Worm (Caenorhabditis elegans) whole organism, midembryonic: ENCODE data around the gene ZK546.19.
"Not testable (repeated sequence)": the region's sequence is repeated elsewhere in the genome, so short reads cannot be mapped to it uniquely, and the experiment has no call there.

Source experiments
- T22C8.4 ChIP-seq: fragments of 200-800 bp; sonication (Bioruptor generic); IDR thresholded peaks from 2 replicates; pipeline ENCODE4 v1.3.6; 2022; ENCODE audit warnings: missing genetic modification characterization, missing compliant biosample characterization
- cog-1 ChIP-seq: sonication (generic microtip); optimal IDR thresholded peaks from 2 replicates; lab custom pipeline; 2016; ENCODE audit warnings: missing genetic modification characterization, missing compliant biosample characterization
- flt-1 ChIP-seq: fragments of 200-800 bp; sonication (Bioruptor generic); IDR thresholded peaks from 2 replicates; pipeline ENCODE4 v1.3.6; 2022; ENCODE audit warnings: missing genetic modification characterization, missing compliant biosample characterization
- klf-2 ChIP-seq: fragments of 200-800 bp; sonication (Bioruptor generic); conservative IDR thresholded peaks from 2 replicates; pipeline ENCODE4 v1.3.6; 2022; ENCODE audit warnings: missing genetic modification reagents, missing genetic modification characterization, missing compliant biosample characterization
- med-1 ChIP-seq: sonication (generic microtip); optimal IDR thresholded peaks from 2 replicates; lab custom pipeline; 2017; ENCODE audit warnings: missing genetic modification characterization, mild to moderate bottlenecking, missing compliant biosample characterization, antibody characterized with exemption, missing genetic modification reagents; ENCODE audit not compliant: insufficient read depth
- ref-1 ChIP-seq: fragments of 200-800 bp; sonication (Bioruptor generic); conservative IDR thresholded peaks from 2 replicates; pipeline ENCODE4 v1.3.6; 2022; ENCODE audit warnings: missing genetic modification reagents, missing genetic modification characterization, missing compliant biosample characterization
- tab-1 ChIP-seq: fragments of 200-800 bp; sonication (Bioruptor generic); IDR thresholded peaks from 2 replicates; pipeline ENCODE4 v1.3.6; 2022; ENCODE audit warnings: missing genetic modification characterization, missing compliant biosample characterization
- ztf-23 ChIP-seq: fragments of 200-800 bp; sonication (Bioruptor generic); IDR thresholded peaks from 2 replicates; pipeline ENCODE4 v1.3.6; 2022; ENCODE audit warnings: missing genetic modification reagents, missing genetic modification characterization, missing compliant biosample characterization
- ztf-29 ChIP-seq: fragments of 200-800 bp; sonication (Bioruptor generic); IDR thresholded peaks from 2 replicates; pipeline ENCODE4 v1.3.6; 2022; ENCODE audit warnings: missing genetic modification reagents, missing genetic modification characterization, missing compliant biosample characterization

The ZK546.19 gene

ce11 chrII:4914214-4914613 lies 27.3 kb upstream of the ZK546.19 start, which contains the start of gene R05F9.11:
R05F9.11 (minus strand) TSS chrII:4914218.
- no peak for TF ChIP-seq ztf-23 (GFP tag; lab: Robert Waterston, UW)
- TF ChIP-seq ztf-29 (GFP tag; lab: Robert Waterston, UW) = no peak
- TF ChIP-seq T22C8.4 (GFP tag; lab: Robert Waterston, UW) = no peak
- no peak for TF ChIP-seq flt-1
- no peak for TF ChIP-seq tab-1 (GFP tag; lab: Robert Waterston, UW)
- TF ChIP-seq med-1 (GFP tag; lab: Kevin White, UChicago) = no peak
- TF ChIP-seq ref-1 = no peak
- no peak for TF ChIP-seq cog-1 (tag; lab: Kevin White, UChicago)
- no peak for TF ChIP-seq klf-2 (GFP tag; lab: Robert Waterston, UW)

ce11 chrII:4915572-4915971 lies 26.0 kb upstream of the ZK546.19 start:
- TF ChIP-seq klf-2 (GFP tag; lab: Robert Waterston, UW) (no peak), ztf-23 (GFP tag; lab: Robert Waterston, UW) (no peak), T22C8.4 (GFP tag; lab: Robert Waterston, UW) (no peak), ztf-29 (GFP tag; lab: Robert Waterston, UW) (no peak), tab-1 (GFP tag; lab: Robert Waterston, UW) (no peak), flt-1 (no peak), ref-1 (no peak), med-1 (GFP tag; lab: Kevin White, UChicago) (no peak), cog-1 (tag; lab: Kevin White, UChicago) (no peak)

ce11 chrII:4916462-4916861 lies 25.1 kb upstream of the ZK546.19 start, which contains the start of gene msp-31:
msp-31 (minus strand) TSS chrII:4916562.
- TF ChIP-seq med-1 (GFP tag; lab: Kevin White, UChicago); T22C8.4 (GFP tag; lab: Robert Waterston, UW); ztf-23 (GFP tag; lab: Robert Waterston, UW): not testable (repeated sequence)

ce11 chrII:4918501-4919021 lies 23.0 kb upstream of the ZK546.19 start:
- no peak for TF ChIP-seq flt-1
- TF ChIP-seq ztf-29 (GFP tag; lab: Robert Waterston, UW) = no peak
- no peak for TF ChIP-seq cog-1 (tag; lab: Kevin White, UChicago)
- TF ChIP-seq klf-2 (GFP tag; lab: Robert Waterston, UW) = no peak
- no peak for TF ChIP-seq tab-1 (GFP tag; lab: Robert Waterston, UW)
- no peak for TF ChIP-seq T22C8.4 (GFP tag; lab: Robert Waterston, UW)
- no peak for TF ChIP-seq ztf-23 (GFP tag; lab: Robert Waterston, UW)
- TF ChIP-seq ref-1 = no peak
- TF ChIP-seq med-1 (GFP tag; lab: Kevin White, UChicago) = no peak

ce11 chrII:4920608-4921007 lies 20.9 kb upstream of the ZK546.19 start:
- no peak for TF ChIP-seq flt-1
- TF ChIP-seq T22C8.4 (GFP tag; lab: Robert Waterston, UW) = no peak
- TF ChIP-seq cog-1 (tag; lab: Kevin White, UChicago) = no peak
- TF ChIP-seq ztf-23 (GFP tag; lab: Robert Waterston, UW) = no peak
- TF ChIP-seq ztf-29 (GFP tag; lab: Robert Waterston, UW) = no peak
- no peak for TF ChIP-seq med-1 (GFP tag; lab: Kevin White, UChicago)
- TF ChIP-seq tab-1 (GFP tag; lab: Robert Waterston, UW) = no peak
- TF ChIP-seq ref-1 = no peak
- no peak for TF ChIP-seq klf-2 (GFP tag; lab: Robert Waterston, UW)

ce11 chrII:4924729-4925128 lies 16.8 kb upstream of the ZK546.19 start:
- no peak for TF ChIP-seq flt-1
- no peak for TF ChIP-seq T22C8.4 (GFP tag; lab: Robert Waterston, UW)
- TF ChIP-seq cog-1 (tag; lab: Kevin White, UChicago) = no peak
- no peak for TF ChIP-seq klf-2 (GFP tag; lab: Robert Waterston, UW)
- TF ChIP-seq med-1 (GFP tag; lab: Kevin White, UChicago) = no peak
- TF ChIP-seq ztf-23 (GFP tag; lab: Robert Waterston, UW) = no peak
- TF ChIP-seq ztf-29 (GFP tag; lab: Robert Waterston, UW) = no peak
- no peak for TF ChIP-seq ref-1
- TF ChIP-seq tab-1 (GFP tag; lab: Robert Waterston, UW) = no peak

ce11 chrII:4925198-4925764 lies 16.2 kb upstream of the ZK546.19 start, which contains the start of gene aagr-2:
aagr-2 (minus strand) TSS chrII:4925248.
- no peak for TF ChIP-seq klf-2 (GFP tag; lab: Robert Waterston, UW)
- no peak for TF ChIP-seq T22C8.4 (GFP tag; lab: Robert Waterston, UW)
- no peak for TF ChIP-seq ztf-29 (GFP tag; lab: Robert Waterston, UW)
- no peak for TF ChIP-seq ztf-23 (GFP tag; lab: Robert Waterston, UW)
- TF ChIP-seq flt-1 = no peak
- TF ChIP-seq ref-1 = no peak
- TF ChIP-seq tab-1 (GFP tag; lab: Robert Waterston, UW) = no peak
- no peak for TF ChIP-seq med-1 (GFP tag; lab: Kevin White, UChicago)
- TF ChIP-seq cog-1 (tag; lab: Kevin White, UChicago) = no peak

ce11 chrII:4928367-4928766 lies 13.2 kb upstream of the ZK546.19 start:
- TF ChIP-seq tab-1 (GFP tag; lab: Robert Waterston, UW) = peak; percentile 77; the same call in 1 of the 2 replicates
- TF ChIP-seq ref-1 = peak; percentile 49; the same call in 1 of the 2 replicates
- peak; percentile 75 for TF ChIP-seq flt-1

ce11 chrII:4931286-4931685 lies 10.2 kb upstream of the ZK546.19 start:
- TF ChIP-seq flt-1 (no peak), ztf-23 (GFP tag; lab: Robert Waterston, UW) (0 out of 2 replicates have a peak, but pooled peaks have one; percentile 25)

ce11 chrII:4932727-4933126 lies 8.8 kb upstream of the ZK546.19 start, which contains the start of gene msp-152:
msp-152 (plus strand) TSS chrII:4933027.
- not testable (repeated sequence) for TF ChIP-seq ref-1; med-1 (GFP tag; lab: Kevin White, UChicago); ztf-23 (GFP tag; lab: Robert Waterston, UW)
